Worm (Caenorhabditis elegans) whole organism, L1 larva: Measurements from ENCODE around the gene cpf-1.

Experiments
- Y116A8C.19 ChIP-seq: sonication (generic microtip); optimal IDR thresholded peaks from 2 replicates; lab custom pipeline; 2016; ENCODE audit warnings: missing compliant biosample characterization, missing genetic modification characterization, borderline replicate concordance
- aly-2 ChIP-seq: fragments of 150-350 bp; optimal IDR thresholded peaks from 2 replicates; lab custom pipeline; 2014; ENCODE audit warnings: missing biosample characterization, missing genetic modification characterization
- ama-1 ChIP-seq: fragments of 150-350 bp; optimal IDR thresholded peaks from 2 replicates; lab custom pipeline; 2014
- ceh-82 ChIP-seq, 3 experiments: fragments of 150-350 bp in 1 of 3; sonication (generic microtip) in 2 of 3; optimal IDR thresholded peaks; 2 replicates each; lab custom pipeline; 2014 to 2017; ENCODE audit warnings: missing biosample characterization in 3 of 3, missing genetic modification characterization in 3 of 3
- fkh-10 ChIP-seq: sonication (generic microtip); optimal IDR thresholded peaks from 2 replicates; lab custom pipeline; 2017; ENCODE audit warnings: missing biosample characterization, missing genetic modification reagents, missing genetic modification characterization
- fos-1 ChIP-seq: fragments of 150-350 bp; optimal IDR thresholded peaks from 2 replicates; lab custom pipeline; 2014; ENCODE audit warnings: missing biosample characterization, missing genetic modification characterization
- lin-35 ChIP-seq, 2 experiments: fragments of 150-350 bp; optimal IDR thresholded peaks; 2 replicates each; lab custom pipeline; 2014; ENCODE audit warnings: missing biosample characterization in 2 of 2, missing genetic modification characterization in 2 of 2, missing genetic modification reagents in 2 of 2
- mab-9 ChIP-seq: fragments of 200-800 bp; sonication (Bioruptor generic); IDR thresholded peaks from 2 replicates; pipeline ENCODE4 v1.3.6; 2022; ENCODE audit warnings: missing genetic modification reagents, missing genetic modification characterization, missing compliant biosample characterization
- mdl-1 ChIP-seq, 2 experiments: fragments of 150-350 bp; optimal IDR thresholded peaks; 2 replicates each; lab custom pipeline; 2014 to 2017; ENCODE audit warnings: missing biosample characterization in 2 of 2, missing genetic modification characterization in 2 of 2, inconsistent platforms in 1 of 2
- pqm-1 ChIP-seq: sonication (generic microtip); optimal IDR thresholded peaks from 3 replicates; lab custom pipeline; 2017; ENCODE audit warnings: missing biosample characterization, missing genetic modification characterization
- skn-1 ChIP-seq: fragments of 150-350 bp; optimal IDR thresholded peaks from 2 replicates; lab custom pipeline; 2014; ENCODE audit warnings: missing biosample characterization, missing genetic modification characterization
- unc-62 ChIP-seq: fragments of 150-350 bp; optimal IDR thresholded peaks from 2 replicates; lab custom pipeline; 2014; ENCODE audit warnings: missing biosample characterization, missing genetic modification reagents, missing genetic modification characterization
- zag-1 ChIP-seq: fragments of 150-350 bp; optimal IDR thresholded peaks from 2 replicates; lab custom pipeline; 2014; ENCODE audit warnings: missing biosample characterization, missing genetic modification characterization
- ztf-11 ChIP-seq, 2 experiments: sonication (generic microtip); optimal IDR thresholded peaks; 2 replicates each; lab custom pipeline; 2016 to 2017; ENCODE audit warnings: missing genetic modification characterization in 2 of 2, missing biosample characterization in 1 of 2, missing compliant biosample characterization in 1 of 2

- TF ChIP-seq ama-1 (lab: Kevin White, UChicago) (no peak), pqm-1 (tag; lab: Kevin White, UChicago) (no peak), ceh-82 (tag; optimal IDR thresholded peaks at IDR 0.05; lab: Kevin White, UChicago) (no peak), aly-2 (tag; lab: Kevin White, UChicago) (no peak), fkh-10 (GFP tag; lab: Kevin White, UChicago) (no peak), lin-35 (GFP tag; optimal IDR thresholded peaks at IDR 0.05; lab: Kevin White, UChicago) (no peak), fos-1 (tag; lab: Kevin White, UChicago) (no peak), mdl-1 (tag; optimal IDR thresholded peaks at IDR 0.05; lab: Kevin White, UChicago) (no peak), skn-1 (tag; lab: Kevin White, UChicago) (no peak), Y116A8C.19 (tag; lab: Kevin White, UChicago) (no peak), mab-9 (no peak), zag-1 (no peak), ztf-11 (tag; optimal IDR thresholded peaks at IDR 0.05; lab: Kevin White, UChicago) (no peak), unc-62 (GFP tag; lab: Kevin White, UChicago) (no peak)
Observed at ce11 chrII:8562002-8562401, 40.2 kb downstream of the cpf-1 start, which contains the start of gene F54C9.14.
